Worm (Caenorhabditis elegans) whole organism, young adult: ENCODE results near the gene ceh-22.
A peak's percentile ranks its signal among the peaks of the same experiment; 100 is the strongest.

Experiments
- B0019.2 ChIP-seq: fragments of 200-800 bp; sonication (Bioruptor generic); conservative IDR thresholded peaks from 2 replicates; pipeline ENCODE4 v1.3.6; 2022; ENCODE audit warnings: missing genetic modification reagents, missing genetic modification characterization, missing compliant biosample characterization
- B0336.3 ChIP-seq: fragments of 200-800 bp; sonication (Bioruptor generic); IDR thresholded peaks from 2 replicates; pipeline ENCODE4 v1.3.6; 2022; ENCODE audit warnings: missing genetic modification characterization, missing compliant biosample characterization
- C06A6.2 ChIP-seq: fragments of 200-800 bp; sonication (Bioruptor generic); conservative IDR thresholded peaks from 2 replicates; pipeline ENCODE4 v1.3.6; 2022; ENCODE audit warnings: missing genetic modification characterization, missing compliant biosample characterization
- F49E8.2 ChIP-seq: sonication (generic microtip); optimal IDR thresholded peaks from 3 replicates; lab custom pipeline; 2017; ENCODE audit warnings: missing genetic modification characterization, mild to moderate bottlenecking, missing compliant biosample characterization, antibody characterized with exemption, moderate library complexity; ENCODE audit not compliant: insufficient read depth
- F52B5.7 ChIP-seq: sonication (generic microtip); optimal IDR thresholded peaks from 2 replicates; lab custom pipeline; 2016; ENCODE audit warnings: mild to moderate bottlenecking, missing genetic modification characterization, missing compliant biosample characterization
- F57A8.1 ChIP-seq: fragments of 200-800 bp; sonication (Bioruptor generic); optimal IDR thresholded peaks from 2 replicates; lab custom pipeline; 2018; ENCODE audit warnings: mild to moderate bottlenecking, missing genetic modification characterization, moderate library complexity, missing compliant biosample characterization
- F57C9.4 ChIP-seq: sonication (generic microtip); optimal IDR thresholded peaks from 2 replicates; lab custom pipeline; 2017; ENCODE audit warnings: mild to moderate bottlenecking, missing genetic modification characterization, missing compliant biosample characterization
- T07F8.4 ChIP-seq: sonication (generic microtip); optimal IDR thresholded peaks from 2 replicates; lab custom pipeline; 2016; ENCODE audit warnings: mild to moderate bottlenecking, missing genetic modification characterization, moderate library complexity, missing compliant biosample characterization
- Y53F4B.3 ChIP-seq: fragments of 200-800 bp; sonication (Bioruptor generic); IDR thresholded peaks from 2 replicates; pipeline ENCODE4 v1.3.6; 2022; ENCODE audit warnings: missing genetic modification reagents, missing genetic modification characterization, missing compliant biosample characterization
- Y53G8AR.9 ChIP-seq: fragments of 200-800 bp; sonication (Bioruptor generic); conservative IDR thresholded peaks from 2 replicates; pipeline ENCODE4 v1.3.6; 2022; ENCODE audit warnings: missing genetic modification reagents, missing genetic modification characterization, missing compliant biosample characterization
- Y56A3A.18 ChIP-seq: fragments of 200-800 bp; sonication (Bioruptor generic); IDR thresholded peaks from 2 replicates; pipeline ENCODE4 v1.3.6; 2022; ENCODE audit warnings: missing genetic modification reagents, missing genetic modification characterization, missing compliant biosample characterization
- ZK185.1 ChIP-seq: sonication (generic microtip); optimal IDR thresholded peaks from 2 replicates; lab custom pipeline; 2016; ENCODE audit warnings: mild to moderate bottlenecking, missing genetic modification characterization, missing compliant biosample characterization; ENCODE audit not compliant: poor library complexity, severe bottlenecking
- ama-1 ChIP-seq, 3 experiments: fragments of 150-350 bp in 1 of 3; sonication (generic microtip) in 2 of 3; optimal IDR thresholded peaks; 2 replicates each; lab custom pipeline; 2014 to 2018; ENCODE audit warnings: missing biosample characterization in 2 of 3, missing genetic modification characterization in 2 of 3, missing genetic modification reagents in 2 of 3
- aptf-2 ChIP-seq: fragments of 200-800 bp; sonication (Bioruptor generic); conservative IDR thresholded peaks from 2 replicates; pipeline ENCODE4 v1.3.6; 2022; ENCODE audit warnings: missing genetic modification reagents, missing genetic modification characterization, missing compliant biosample characterization
- attf-5 ChIP-seq: fragments of 200-800 bp; sonication (Bioruptor generic); optimal IDR thresholded peaks from 2 replicates; lab custom pipeline; 2018; ENCODE audit warnings: mild to moderate bottlenecking, missing genetic modification characterization, missing compliant biosample characterization
- attf-6 ChIP-seq: fragments of 200-800 bp; sonication (Bioruptor generic); IDR thresholded peaks from 2 replicates; pipeline ENCODE4 v1.3.6; 2022; ENCODE audit warnings: missing genetic modification reagents, missing genetic modification characterization, missing compliant biosample characterization
- bed-2 ChIP-seq: fragments of 200-800 bp; sonication (Bioruptor generic); IDR thresholded peaks from 2 replicates; pipeline ENCODE4 v1.3.6; 2022; ENCODE audit warnings: missing genetic modification reagents, missing genetic modification characterization, missing compliant biosample characterization
- cebp-1 ChIP-seq, 2 experiments: fragments of 200-800 bp in 1 of 2; sonication (Bioruptor generic) in 1 of 2; sonication (generic microtip) in 1 of 2; IDR thresholded peaks in 1 of 2; optimal IDR thresholded peaks in 1 of 2; 2 replicates each; pipeline versions ENCODE4 v1.3.6 to Lab custom; 2017 to 2022; ENCODE audit warnings: missing compliant biosample characterization in 2 of 2, missing genetic modification characterization in 2 of 2, mild to moderate bottlenecking in 1 of 2, missing genetic modification reagents in 1 of 2, moderate library complexity in 1 of 2
- ceh-27 ChIP-seq: fragments of 200-800 bp; sonication (Bioruptor generic); optimal IDR thresholded peaks from 2 replicates; lab custom pipeline; 2018; ENCODE audit warnings: mild to moderate bottlenecking, missing genetic modification characterization, moderate library complexity, missing compliant biosample characterization
- ceh-40 ChIP-seq: fragments of 200-800 bp; sonication (Bioruptor generic); IDR thresholded peaks from 2 replicates; pipeline ENCODE4 v1.3.6; 2022; ENCODE audit warnings: missing genetic modification characterization, missing compliant biosample characterization
- ceh-58 ChIP-seq: fragments of 200-800 bp; sonication (Bioruptor generic); IDR thresholded peaks from 2 replicates; pipeline ENCODE4 v1.3.6; 2022; ENCODE audit warnings: missing genetic modification characterization, missing compliant biosample characterization
- ceh-79 ChIP-seq: sonication (generic microtip); optimal IDR thresholded peaks from 2 replicates; lab custom pipeline; 2017; ENCODE audit warnings: mild to moderate bottlenecking, missing genetic modification characterization, missing compliant biosample characterization
- chd-7 ChIP-seq: sonication (generic microtip); optimal IDR thresholded peaks from 2 replicates; lab custom pipeline; 2016; ENCODE audit warnings: mild to moderate bottlenecking, missing genetic modification characterization, moderate library complexity, missing compliant biosample characterization
- die-1 ChIP-seq: sonication (generic microtip); optimal IDR thresholded peaks from 2 replicates; lab custom pipeline; 2016; ENCODE audit warnings: missing genotype, mild to moderate bottlenecking, missing genetic modification characterization, missing compliant biosample characterization
- dox-1 ChIP-seq: fragments of 200-800 bp; sonication (Bioruptor generic); IDR thresholded peaks from 2 replicates; pipeline ENCODE4 v1.3.6; 2022; ENCODE audit warnings: missing genetic modification reagents, missing genetic modification characterization, missing compliant biosample characterization
- hlh-26 ChIP-seq: fragments of 200-800 bp; sonication (Bioruptor generic); conservative IDR thresholded peaks from 2 replicates; pipeline ENCODE4 v1.3.6; 2022; ENCODE audit warnings: missing genetic modification reagents, missing genetic modification characterization, missing compliant biosample characterization
- hmg-20 ChIP-seq: fragments of 200-800 bp; sonication (Bioruptor generic); IDR thresholded peaks from 2 replicates; pipeline ENCODE4 v1.3.6; 2022; ENCODE audit warnings: missing genetic modification reagents, missing genetic modification characterization, missing compliant biosample characterization
- hsf-1 ChIP-seq: fragments of 200-800 bp; sonication (Bioruptor generic); IDR thresholded peaks from 2 replicates; pipeline ENCODE4 v1.3.6; 2022; ENCODE audit warnings: missing genetic modification reagents, missing genetic modification characterization, missing compliant biosample characterization
- let-526 ChIP-seq: fragments of 200-800 bp; sonication (Bioruptor generic); IDR thresholded peaks from 2 replicates; pipeline ENCODE4 v1.3.6; 2022; ENCODE audit warnings: missing genetic modification reagents, missing genetic modification characterization, missing compliant biosample characterization
- let-607 ChIP-seq, 2 experiments: fragments of 200-800 bp in 1 of 2; sonication (Bioruptor generic) in 1 of 2; sonication (generic microtip) in 1 of 2; optimal IDR thresholded peaks; 2 replicates each; lab custom pipeline; 2016 to 2018; ENCODE audit warnings: mild to moderate bottlenecking in 2 of 2, missing compliant biosample characterization in 2 of 2, missing genetic modification characterization in 2 of 2, moderate library complexity in 2 of 2, missing genotype in 1 of 2
- lin-40 ChIP-seq: sonication (generic microtip); optimal IDR thresholded peaks from 2 replicates; lab custom pipeline; 2016; ENCODE audit warnings: missing genetic modification characterization, mild to moderate bottlenecking, missing compliant biosample characterization, missing genotype, missing genetic modification reagents
- mcd-1 ChIP-seq: fragments of 200-800 bp; sonication (Bioruptor generic); IDR thresholded peaks from 2 replicates; pipeline ENCODE4 v1.3.6; 2022; ENCODE audit warnings: missing genetic modification reagents, missing genetic modification characterization, missing compliant biosample characterization
- nfyb-1 ChIP-seq: fragments of 200-800 bp; sonication (Bioruptor generic); IDR thresholded peaks from 2 replicates; pipeline ENCODE4 v1.3.6; 2022; ENCODE audit warnings: missing genetic modification reagents, missing genetic modification characterization, missing compliant biosample characterization
- nhr-80 ChIP-seq: sonication (generic microtip); optimal IDR thresholded peaks from 2 replicates; lab custom pipeline; 2016; ENCODE audit warnings: missing genetic modification characterization, missing compliant biosample characterization
- sea-2 ChIP-seq: fragments of 200-800 bp; sonication (Bioruptor generic); IDR thresholded peaks from 2 replicates; pipeline ENCODE4 v1.3.6; 2022; ENCODE audit warnings: missing genetic modification characterization, missing compliant biosample characterization
- snpc-1.1 ChIP-seq: sonication (generic microtip); optimal IDR thresholded peaks from 2 replicates; lab custom pipeline; 2017; ENCODE audit warnings: missing genetic modification characterization, mild to moderate bottlenecking, missing compliant biosample characterization, antibody characterized with exemption, moderate library complexity, missing genotype, missing genetic modification reagents; ENCODE audit not compliant: insufficient read depth
- snpc-4 ChIP-seq, 5 experiments: fragments of 150-350 bp in 1 of 5; sonication (generic microtip) in 4 of 5; optimal IDR thresholded peaks; 2 replicates each; lab custom pipeline; 2014 to 2018; ENCODE audit warnings: missing genetic modification characterization in 5 of 5, missing biosample characterization in 3 of 5, antibody characterized with exemption in 2 of 5, mild to moderate bottlenecking in 2 of 5, missing compliant biosample characterization in 2 of 5, missing genotype in 2 of 5, moderate library complexity in 2 of 5, missing genetic modification reagents in 1 of 5
- somi-1 ChIP-seq: fragments of 200-800 bp; sonication (Bioruptor generic); optimal IDR thresholded peaks from 2 replicates; lab custom pipeline; 2018; ENCODE audit warnings: mild to moderate bottlenecking, missing genetic modification characterization, missing compliant biosample characterization
- tbp1 ChIP-seq: fragments of 200-800 bp; sonication (Bioruptor generic); optimal IDR thresholded peaks from 2 replicates; lab custom pipeline; 2018; ENCODE audit warnings: mild to moderate bottlenecking, missing genetic modification characterization, missing compliant biosample characterization
- unc-130 ChIP-seq: sonication (generic microtip); optimal IDR thresholded peaks from 2 replicates; lab custom pipeline; 2016; ENCODE audit warnings: missing genetic modification reagents, missing genetic modification characterization, missing compliant biosample characterization
- unc-62 ChIP-seq: fragments of 150-350 bp; optimal IDR thresholded peaks from 2 replicates; lab custom pipeline; 2014; ENCODE audit warnings: missing biosample characterization, missing genetic modification reagents, missing genetic modification characterization
- zfh-2 ChIP-seq: fragments of 200-800 bp; sonication (Bioruptor generic); conservative IDR thresholded peaks from 2 replicates; pipeline ENCODE4 v1.3.6; 2022; ENCODE audit warnings: missing genetic modification reagents, missing genetic modification characterization, missing compliant biosample characterization
- ztf-22 ChIP-seq: fragments of 200-800 bp; sonication (Bioruptor generic); optimal IDR thresholded peaks from 2 replicates; lab custom pipeline; 2018; ENCODE audit warnings: mild to moderate bottlenecking, missing genetic modification characterization, moderate library complexity, missing compliant biosample characterization
- ztf-26 ChIP-seq: sonication (generic microtip); optimal IDR thresholded peaks from 2 replicates; lab custom pipeline; 2017; ENCODE audit warnings: missing genetic modification characterization, missing compliant biosample characterization
- ztf-6 ChIP-seq: fragments of 200-800 bp; sonication (Bioruptor generic); IDR thresholded peaks from 2 replicates; pipeline ENCODE4 v1.3.6; 2022; ENCODE audit warnings: missing genetic modification reagents, missing genetic modification characterization, missing compliant biosample characterization

Gene ceh-22

DNA sequence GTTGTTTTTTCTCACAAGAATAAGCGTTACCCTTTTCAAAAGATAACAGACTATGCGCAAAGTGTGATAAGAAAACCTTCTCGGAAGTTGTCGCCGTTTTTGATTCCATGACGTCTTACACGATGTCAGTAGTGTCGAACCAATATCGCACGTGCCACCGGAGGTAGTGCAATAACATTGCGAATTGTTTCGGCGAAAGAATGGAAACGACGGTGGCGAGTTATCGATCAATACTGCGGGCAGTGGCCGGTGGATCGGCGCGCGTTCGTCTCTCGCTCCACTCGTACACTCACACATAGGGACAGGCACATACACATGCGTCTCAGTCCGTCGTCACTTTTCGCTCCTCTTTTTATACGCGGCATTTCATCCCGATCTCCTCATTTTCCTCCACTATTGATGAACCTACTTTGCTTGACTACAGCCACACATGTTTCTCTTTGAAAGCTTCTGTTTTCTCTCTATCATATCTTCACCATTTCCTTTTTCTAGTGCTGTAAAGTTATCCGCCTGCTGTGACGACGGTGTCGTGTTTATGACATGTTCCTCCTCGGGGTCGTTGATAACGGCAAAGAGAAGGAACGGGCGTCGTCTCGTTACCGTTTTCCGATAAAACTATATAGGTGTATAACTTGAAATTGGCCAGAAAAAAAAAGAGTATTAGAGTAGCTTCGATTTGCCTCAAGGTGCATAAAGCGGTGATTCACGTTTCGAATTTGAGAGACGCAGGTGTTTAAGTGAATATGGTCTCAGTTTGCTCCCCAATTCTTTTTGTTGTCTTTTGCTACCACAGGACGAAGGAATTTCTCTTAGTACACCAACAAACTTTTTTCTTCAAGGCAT lies 9.6 kb downstream of the ceh-22 start:
- TF ChIP-seq tbp1 (GFP tag; lab: Kevin White, UChicago) (peak; percentile 32), aptf-2 (GFP tag; lab: Robert Waterston, UW) (no peak), cebp-1 (GFP tag; IDR thresholded peaks at IDR 0.05; lab: Robert Waterston, UW) (no peak), cebp-1 (tag; optimal IDR thresholded peaks at IDR 0.05; lab: Kevin White, UChicago) (peak; percentile 51), sea-2 (GFP tag; lab: Robert Waterston, UW) (no peak), Y56A3A.18 (GFP tag; lab: Robert Waterston, UW) (no peak), F57C9.4 (tag; lab: Kevin White, UChicago) (no peak), Y53F4B.3 (no peak), let-607 (tag; optimal IDR thresholded peaks at IDR 0.05; lab: Kevin White, UChicago) (no peak), ceh-27 (peak; percentile 40), bed-2 (GFP tag; lab: Robert Waterston, UW) (no peak), zfh-2 (peak; percentile 72), ama-1 (optimal IDR thresholded peaks at IDR 0.05; lab: Kevin White, UChicago) (no peak), ama-1 (GFP tag; optimal IDR thresholded peaks at IDR 0.05; lab: Kevin White, UChicago) (no peak), ceh-79 (tag; lab: Kevin White, UChicago) (no peak), dox-1 (GFP tag; lab: Robert Waterston, UW) (peak; percentile 53), unc-62 (no peak), ztf-22 (GFP tag; lab: Kevin White, UChicago) (peak; percentile 42), F49E8.2 (tag; lab: Kevin White, UChicago) (no peak), hsf-1 (GFP tag; lab: Robert Waterston, UW) (no peak), ztf-6 (no peak), ztf-26 (tag; lab: Kevin White, UChicago) (peak; percentile 59), B0019.2 (GFP tag; lab: Robert Waterston, UW) (no peak), unc-130 (no peak), nfyb-1 (peak; percentile 53; the same call in 1 of the 2 replicates), lin-40 (tag; lab: Kevin White, UChicago) (no peak), C06A6.2 (GFP tag; lab: Robert Waterston, UW) (no peak), snpc-4 (GFP tag; optimal IDR thresholded peaks at IDR 0.05; lab: Kevin White, UChicago) (no peak), snpc-4 (tag; optimal IDR thresholded peaks at IDR 0.05; lab: Kevin White, UChicago) (peak in 1 of 4 experiments; percentile 2), Y53G8AR.9 (GFP tag; lab: Robert Waterston, UW) (no peak), ZK185.1 (tag; lab: Kevin White, UChicago) (no peak), ceh-58 (GFP tag; lab: Robert Waterston, UW) (no peak), B0336.3 (peak; percentile 79; the same call in 1 of the 2 replicates), die-1 (peak; percentile 33), ceh-40 (no peak), attf-5 (GFP tag; lab: Kevin White, UChicago) (peak; percentile 31), let-526 (GFP tag; lab: Robert Waterston, UW) (0 out of 2 replicates have a peak, but pooled peaks have one; percentile 17), attf-6 (no peak), nhr-80 (tag; lab: Kevin White, UChicago) (peak; percentile 46), snpc-1.1 (no peak), F52B5.7 (peak; percentile 33), hmg-20 (GFP tag; lab: Robert Waterston, UW) (no peak), T07F8.4 (tag; lab: Kevin White, UChicago) (no peak), somi-1 (GFP tag; lab: Kevin White, UChicago) (peak; percentile 29), chd-7 (peak; percentile 27), mcd-1 (GFP tag; lab: Robert Waterston, UW) (no peak), F57A8.1 (GFP tag; lab: Kevin White, UChicago) (peak; percentile 18), hlh-26 (no peak)
